Fruit fly (Drosophila melanogaster) Kc167 (cell line): ENCODE results near the gene mTerf5.

ENCODE experiments used
- Myc ChIP-seq: fragments of >200 bp; optimal IDR thresholded peaks from 2 replicates; lab custom pipeline; 2017; ENCODE audit warnings: missing external identifiers
- Sin3A ChIP-seq: fragments of >200 bp; optimal IDR thresholded peaks from 2 replicates; lab custom pipeline; 2018; ENCODE audit warnings: missing external identifiers
- h ChIP-seq: fragments of >200 bp; optimal IDR thresholded peaks from 3 replicates; lab custom pipeline; 2018; ENCODE audit warnings: missing external identifiers
- insv ChIP-seq: fragments of >200 bp; optimal IDR thresholded peaks from 3 replicates; lab custom pipeline; 2018; ENCODE audit warnings: missing external identifiers
- psq ChIP-seq: fragments of >200 bp; optimal IDR thresholded peaks from 2 replicates; lab custom pipeline; 2017; ENCODE audit warnings: missing external identifiers
- ttk ChIP-seq: sonication (Bioruptor generic); optimal IDR thresholded peaks from 2 replicates; lab custom pipeline; 2017; ENCODE audit warnings: missing external identifiers

mTerf5 gene

dm6 chr3R:18196622-18196990 lies 26.9 kb downstream of the mTerf5 start:
- TF ChIP-seq psq (no peak), insv (lab: Kevin White, UChicago) (no peak), Myc (no peak), h (lab: Kevin White, UChicago) (no peak), Sin3A (lab: Kevin White, UChicago) (no peak), ttk (lab: Kevin White, UChicago) (no peak)

DNA sequence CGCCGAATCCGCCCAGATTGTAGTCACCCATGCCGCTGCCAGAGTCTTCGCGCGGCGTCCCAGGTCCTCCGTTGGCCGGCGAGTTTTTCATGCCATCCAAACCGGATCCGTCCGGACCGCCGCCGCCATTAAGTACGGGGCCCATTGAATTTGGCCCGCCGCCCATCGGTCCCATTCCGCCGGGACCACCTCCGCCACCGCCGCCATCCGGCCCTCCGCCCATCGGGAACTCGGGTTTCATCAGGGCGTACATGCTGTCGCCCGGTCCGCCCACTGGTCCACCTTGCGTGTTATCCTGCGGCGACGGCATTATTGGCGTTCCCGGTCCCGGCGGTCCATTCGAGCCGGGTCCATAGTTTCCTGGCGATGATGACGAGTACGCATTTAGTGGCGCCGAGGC lies 28.2 kb downstream of the mTerf5 start:
- no peak for TF ChIP-seq h (lab: Kevin White, UChicago)
- TF ChIP-seq psq = no peak
- no peak for TF ChIP-seq Myc
- TF ChIP-seq Sin3A (lab: Kevin White, UChicago) = no peak
- no peak for TF ChIP-seq ttk (lab: Kevin White, UChicago)
- TF ChIP-seq insv (lab: Kevin White, UChicago) = no peak

- TF ChIP-seq psq = no peak
- no peak for TF ChIP-seq Myc
- no peak for TF ChIP-seq ttk (lab: Kevin White, UChicago)
- TF ChIP-seq h (lab: Kevin White, UChicago) = no peak
- no peak for TF ChIP-seq Sin3A (lab: Kevin White, UChicago)
- no peak for TF ChIP-seq insv (lab: Kevin White, UChicago)
These were observed 31.6 kb downstream of the mTerf5 start, which contains the start of gene CG14313 for dm6 chr3R:18191867-18192266. CG14313 (minus strand) TSS chr3R:18191967.

DNA sequence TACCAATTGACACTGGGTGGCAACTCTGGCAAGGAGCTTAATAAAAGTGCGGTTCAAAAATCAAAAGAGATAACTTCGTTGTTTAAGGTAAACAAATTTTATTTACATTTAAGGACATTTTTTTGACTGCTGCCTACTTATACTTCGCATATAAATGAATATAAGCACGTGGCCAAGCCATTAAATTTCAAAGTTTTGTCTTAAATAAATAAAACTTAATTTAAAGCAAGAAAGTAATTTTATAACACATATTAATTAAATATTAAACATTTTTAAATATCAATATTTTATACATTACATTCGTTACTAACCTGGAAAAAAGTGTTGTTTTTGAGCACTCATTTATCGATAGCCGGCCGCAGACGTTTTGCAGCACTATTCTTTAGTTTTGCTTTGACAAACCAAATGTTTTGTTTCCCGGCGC lies 34.8 kb downstream of the mTerf5 start, which contains the start of the genes CG12321 and MED17:
Gene CG12321 (minus strand): TSS at position 6 of the 424 bp plus-strand sequence.
Gene MED17 (plus strand): TSS at position 371 of the 424 bp plus-strand sequence.
- TF ChIP-seq Myc (no peak), psq (no peak), Sin3A (lab: Kevin White, UChicago) (no peak), h (lab: Kevin White, UChicago) (no peak), insv (lab: Kevin White, UChicago) (no peak), ttk (lab: Kevin White, UChicago) (no peak)

dm6 chr3R:18185385-18185784 lies 38.1 kb downstream of the mTerf5 start, which contains the start of the genes Arp5 and CG7208:
Arp5 (plus strand) TSS chr3R:18185498.
CG7208 (minus strand) TSS chr3R:18185715.
- no peak for TF ChIP-seq ttk (lab: Kevin White, UChicago)
- no peak for TF ChIP-seq Myc
- peak; percentile 42 for TF ChIP-seq psq
- no peak for TF ChIP-seq h (lab: Kevin White, UChicago)

dm6 chr3R:18183244-18183643 lies 40.2 kb downstream of the mTerf5 start, which contains the start of gene cdm:
cdm (minus strand) TSS chr3R:18183479.
- TF ChIP-seq insv (lab: Kevin White, UChicago) (no peak), Sin3A (lab: Kevin White, UChicago) (no peak), h (lab: Kevin White, UChicago) (no peak)

DNA sequence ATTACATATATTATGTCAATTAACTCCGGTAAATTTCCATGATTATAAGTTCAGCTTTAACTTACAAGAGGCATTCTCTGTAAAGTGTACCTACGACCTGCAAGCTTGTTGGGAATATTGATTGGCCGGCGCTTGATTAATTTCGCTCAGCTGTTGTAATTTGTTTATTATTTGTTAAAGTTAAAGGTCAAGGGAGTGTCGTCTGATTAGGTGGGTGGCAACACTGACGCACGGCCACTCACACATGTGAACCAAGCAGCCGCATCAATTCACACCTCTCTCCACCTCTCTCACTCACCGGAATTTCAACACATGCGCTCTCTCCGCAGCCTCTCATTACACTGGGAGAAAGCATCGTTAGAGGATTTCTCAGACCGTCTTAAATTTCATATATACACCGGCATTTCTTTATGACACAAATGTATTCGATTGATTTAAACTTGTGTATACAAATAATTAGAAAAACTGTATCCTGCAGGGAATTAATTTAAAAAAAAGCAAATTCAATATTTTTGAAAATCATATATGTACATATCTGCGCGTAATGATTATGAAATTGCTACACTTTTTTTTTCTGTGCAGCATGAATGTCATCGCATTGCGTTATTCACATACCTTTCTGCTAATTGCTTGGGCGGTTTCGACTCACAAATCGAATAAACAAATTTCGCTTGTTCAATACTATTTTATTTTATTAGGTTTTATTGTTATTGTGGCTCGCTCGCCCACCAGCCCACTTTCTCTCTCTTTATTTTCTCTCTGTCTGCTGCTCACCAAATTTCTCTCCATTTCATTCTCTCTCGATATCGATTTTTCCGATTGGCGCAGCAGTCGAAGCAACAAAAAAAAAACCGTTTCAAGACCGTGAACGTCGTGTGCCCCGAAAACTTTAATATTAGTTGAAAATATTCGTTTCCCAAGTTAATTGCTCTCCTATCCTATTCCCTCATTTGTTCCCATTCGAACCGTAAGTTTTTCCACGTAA lies 51.2 kb downstream of the mTerf5 start:
- no peak for TF ChIP-seq ttk (lab: Kevin White, UChicago)
- no peak for TF ChIP-seq Myc
- no peak for TF ChIP-seq h (lab: Kevin White, UChicago)
- TF ChIP-seq Sin3A (lab: Kevin White, UChicago) = no peak
- TF ChIP-seq psq = no peak
- no peak for TF ChIP-seq insv (lab: Kevin White, UChicago)
